Worm (Caenorhabditis elegans) whole organism, L2 larva: ENCODE measurements around the gene pap-1.

Experiments
- C34F6.9 ChIP-seq: fragments of 150-350 bp; optimal IDR thresholded peaks from 2 replicates; lab custom pipeline; 2014; ENCODE audit warnings: missing biosample characterization, missing genetic modification characterization
- F13H6.1 ChIP-seq: sonication (generic microtip); optimal IDR thresholded peaks from 2 replicates; lab custom pipeline; 2016; ENCODE audit warnings: missing genetic modification characterization, missing compliant biosample characterization
- R02D3.7 ChIP-seq: fragments of 150-350 bp; optimal IDR thresholded peaks from 2 replicates; lab custom pipeline; 2014; ENCODE audit warnings: missing biosample characterization, missing genetic modification characterization
- Y55F3AM.14 ChIP-seq: fragments of 200-800 bp; sonication (Bioruptor generic); optimal IDR thresholded peaks from 2 replicates; lab custom pipeline; 2018; ENCODE audit warnings: mild to moderate bottlenecking, missing genetic modification characterization, missing compliant biosample characterization
- ama-1 ChIP-seq: fragments of 150-350 bp; optimal IDR thresholded peaks from 2 replicates; lab custom pipeline; 2018; ENCODE audit warnings: inconsistent platforms
- ceh-16 ChIP-seq: fragments of 150-350 bp; optimal IDR thresholded peaks from 2 replicates; lab custom pipeline; 2014; ENCODE audit warnings: missing biosample characterization, missing genetic modification characterization
- ceh-82 ChIP-seq: fragments of 150-350 bp; optimal IDR thresholded peaks from 2 replicates; lab custom pipeline; 2014; ENCODE audit warnings: missing biosample characterization, missing genetic modification characterization
- crh-2 ChIP-seq: sonication (generic microtip); optimal IDR thresholded peaks from 2 replicates; lab custom pipeline; 2017; ENCODE audit warnings: missing biosample characterization, missing genetic modification characterization
- dmd-4 ChIP-seq: sonication (generic microtip); optimal IDR thresholded peaks from 2 replicates; lab custom pipeline; 2017; ENCODE audit warnings: missing biosample characterization, missing genetic modification characterization
- elt-1 ChIP-seq: fragments of 150-350 bp; optimal IDR thresholded peaks from 2 replicates; lab custom pipeline; 2014; ENCODE audit warnings: missing biosample characterization, missing genetic modification characterization
- fos-1 ChIP-seq: fragments of 150-350 bp; optimal IDR thresholded peaks from 2 replicates; lab custom pipeline; 2014; ENCODE audit warnings: missing biosample characterization, missing genetic modification characterization
- gmeb-1 ChIP-seq: fragments of 150-350 bp; optimal IDR thresholded peaks from 2 replicates; lab custom pipeline; 2014; ENCODE audit warnings: missing biosample characterization, missing genetic modification characterization
- lin-11 ChIP-seq: fragments of 150-350 bp; sonication (generic microtip); optimal IDR thresholded peaks from 2 replicates; lab custom pipeline; 2014; ENCODE audit warnings: missing biosample characterization, missing genetic modification characterization, inconsistent platforms, mixed read lengths
- lsy-2 ChIP-seq, 2 experiments: fragments of 150-350 bp in 1 of 2; sonication (generic microtip) in 1 of 2; optimal IDR thresholded peaks; 2 replicates each; lab custom pipeline; 2014 to 2017; ENCODE audit warnings: missing biosample characterization in 2 of 2, missing genetic modification characterization in 2 of 2
- mab-5 ChIP-seq: fragments of 150-350 bp; optimal IDR thresholded peaks from 2 replicates; lab custom pipeline; 2014; ENCODE audit warnings: missing biosample characterization, missing genetic modification characterization
- mbf-1 ChIP-seq: sonication (generic microtip); optimal IDR thresholded peaks from 2 replicates; lab custom pipeline; 2017; ENCODE audit warnings: missing biosample characterization, missing genetic modification characterization
- mdl-1 ChIP-seq, 2 experiments: fragments of 150-350 bp in 1 of 2; sonication (generic microtip) in 1 of 2; optimal IDR thresholded peaks; 2 replicates each; lab custom pipeline; 2017; ENCODE audit warnings: missing biosample characterization in 2 of 2, missing genetic modification characterization in 2 of 2
- nhr-10 ChIP-seq: sonication (generic microtip); optimal IDR thresholded peaks from 2 replicates; lab custom pipeline; 2017; ENCODE audit warnings: missing biosample characterization, missing genetic modification characterization
- nhr-11 ChIP-seq: fragments of 150-350 bp; optimal IDR thresholded peaks from 2 replicates; lab custom pipeline; 2014; ENCODE audit warnings: missing biosample characterization, missing genetic modification characterization
- nhr-129 ChIP-seq: fragments of 150-350 bp; optimal IDR thresholded peaks from 2 replicates; lab custom pipeline; 2014; ENCODE audit warnings: missing biosample characterization, missing genetic modification characterization
- nhr-21 ChIP-seq: fragments of 150-350 bp; optimal IDR thresholded peaks from 2 replicates; lab custom pipeline; 2014; ENCODE audit warnings: missing biosample characterization, missing genetic modification characterization
- nhr-23 ChIP-seq: fragments of 150-350 bp; optimal IDR thresholded peaks from 2 replicates; lab custom pipeline; 2014; ENCODE audit warnings: missing biosample characterization, missing genetic modification reagents, missing genetic modification characterization
- nhr-237 ChIP-seq: fragments of 150-350 bp; optimal IDR thresholded peaks from 2 replicates; lab custom pipeline; 2014; ENCODE audit warnings: missing biosample characterization, missing genetic modification characterization
- nhr-25 ChIP-seq: fragments of 150-350 bp; sonication (generic microtip); optimal IDR thresholded peaks from 3 replicates; lab custom pipeline; 2014; ENCODE audit warnings: missing biosample characterization, missing genetic modification characterization
- nhr-6 ChIP-seq: fragments of 150-350 bp; optimal IDR thresholded peaks from 2 replicates; lab custom pipeline; 2014; ENCODE audit warnings: missing biosample characterization, missing genetic modification characterization
- nhr-77 ChIP-seq: fragments of 150-350 bp; optimal IDR thresholded peaks from 2 replicates; lab custom pipeline; 2014; ENCODE audit warnings: missing biosample characterization, missing genetic modification characterization
- peb-1 ChIP-seq: fragments of 150-350 bp; optimal IDR thresholded peaks from 2 replicates; lab custom pipeline; 2014; ENCODE audit warnings: missing biosample characterization, missing genetic modification characterization
- sem-4 ChIP-seq: fragments of 150-350 bp; optimal IDR thresholded peaks from 2 replicates; lab custom pipeline; 2014; ENCODE audit warnings: missing biosample characterization, missing genetic modification reagents, missing genetic modification characterization
- skn-1 ChIP-seq: sonication (generic microtip); optimal IDR thresholded peaks from 2 replicates; lab custom pipeline; 2017; ENCODE audit warnings: missing biosample characterization, missing genetic modification characterization
- sma-3 ChIP-seq: sonication (generic microtip); optimal IDR thresholded peaks from 2 replicates; lab custom pipeline; 2016; ENCODE audit warnings: missing genetic modification reagents, missing genetic modification characterization, missing compliant biosample characterization
- sma-9 ChIP-seq, 2 experiments: fragments of 150-350 bp in 1 of 2; sonication (generic microtip) in 1 of 2; optimal IDR thresholded peaks; 2 replicates each; lab custom pipeline; 2014 to 2016; ENCODE audit warnings: missing genetic modification characterization in 2 of 2, mild to moderate bottlenecking in 1 of 2, missing biosample characterization in 1 of 2, missing compliant biosample characterization in 1 of 2, missing genetic modification reagents in 1 of 2, moderate library complexity in 1 of 2
- snpc-4 ChIP-seq: fragments of 150-350 bp; optimal IDR thresholded peaks from 2 replicates; lab custom pipeline; 2014; ENCODE audit warnings: missing biosample characterization, missing genetic modification characterization
- unc-39 ChIP-seq: fragments of 150-350 bp; optimal IDR thresholded peaks from 2 replicates; lab custom pipeline; 2014; ENCODE audit warnings: missing biosample characterization, missing genetic modification characterization
- unc-62 ChIP-seq: fragments of 150-350 bp; optimal IDR thresholded peaks from 2 replicates; lab custom pipeline; 2014; ENCODE audit warnings: missing biosample characterization, missing genetic modification reagents, missing genetic modification characterization
- zag-1 ChIP-seq: fragments of 150-350 bp; optimal IDR thresholded peaks from 2 replicates; lab custom pipeline; 2014; ENCODE audit warnings: missing biosample characterization, missing genetic modification characterization
- ztf-1 ChIP-seq: fragments of 200-800 bp; sonication (Bioruptor generic); conservative IDR thresholded peaks from 2 replicates; pipeline ENCODE4 v1.3.6; 2022; ENCODE audit warnings: missing genetic modification characterization, missing compliant biosample characterization
- ztf-11 ChIP-seq: sonication (generic microtip); optimal IDR thresholded peaks from 2 replicates; lab custom pipeline; 2017; ENCODE audit warnings: missing biosample characterization, missing genetic modification characterization

The pap-1 gene

DNA sequence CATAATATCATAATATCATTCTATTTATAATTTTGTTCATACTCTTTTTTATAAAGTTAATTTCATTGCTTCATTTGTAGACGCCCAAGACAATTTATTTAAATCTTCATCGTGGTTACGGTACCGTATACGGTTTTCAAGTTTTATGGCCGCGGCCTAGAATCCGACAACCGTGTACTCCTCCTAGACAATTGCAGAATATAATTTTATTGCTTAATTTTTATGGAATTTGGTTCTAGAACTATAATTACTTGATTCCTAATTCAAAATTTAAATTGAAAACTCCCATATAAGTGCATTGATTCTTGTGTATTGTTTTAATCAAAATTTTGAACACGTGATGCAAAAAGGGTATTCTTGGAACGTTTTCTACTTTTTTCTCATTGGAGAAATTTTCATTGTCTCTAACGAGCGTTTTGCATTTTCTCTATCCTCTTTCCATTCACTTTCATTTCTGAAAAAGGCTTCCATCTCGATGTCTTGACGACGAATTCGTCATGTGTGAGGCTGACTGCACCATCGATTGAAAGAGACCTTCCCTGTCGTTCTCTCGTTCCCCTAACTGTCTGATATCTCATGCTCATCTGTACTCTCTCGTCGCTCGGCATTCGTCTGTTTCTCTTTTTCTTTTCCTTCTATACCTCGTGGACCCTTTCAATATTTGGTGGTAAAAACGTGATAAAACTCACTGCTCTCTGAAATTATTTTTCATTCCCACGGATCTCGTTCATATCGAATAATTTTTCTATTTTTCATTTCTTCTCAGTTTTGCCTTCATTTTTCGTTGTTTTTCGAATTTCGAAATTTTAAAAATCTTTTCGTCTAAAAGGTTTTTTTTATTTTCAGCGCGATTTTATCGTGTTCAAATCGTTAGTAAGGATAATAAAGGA lies at the start of gene pap-1:
pap-1 (plus strand) TSS at position 840 of the 890 bp plus-strand sequence.
- TF ChIP-seq lsy-2 (tag; optimal IDR thresholded peaks at IDR 0.05; lab: Kevin White, UChicago) (peak in 1 of 2 experiments; percentile 39), nhr-25 (tag; lab: Kevin White, UChicago) (no peak), unc-62 (GFP tag; lab: Kevin White, UChicago) (no peak), F13H6.1 (no peak), nhr-6 (tag; lab: Kevin White, UChicago) (no peak), nhr-237 (tag; lab: Kevin White, UChicago) (no peak), peb-1 (tag; lab: Kevin White, UChicago) (no peak), nhr-77 (tag; lab: Kevin White, UChicago) (no peak), zag-1 (no peak), ceh-82 (tag; lab: Kevin White, UChicago) (no peak), ztf-1 (GFP tag; lab: Robert Waterston, UW) (no peak), fos-1 (tag; lab: Kevin White, UChicago) (peak; percentile 3), sma-9 (GFP tag; optimal IDR thresholded peaks at IDR 0.05; lab: Kevin White, UChicago) (peak; percentile 16), sma-9 (tag; optimal IDR thresholded peaks at IDR 0.05; lab: Kevin White, UChicago) (no peak), gmeb-1 (no peak), nhr-23 (tag; lab: Kevin White, UChicago) (no peak), nhr-129 (tag; lab: Kevin White, UChicago) (peak; percentile 62), nhr-11 (no peak), R02D3.7 (tag; lab: Kevin White, UChicago) (no peak), Y55F3AM.14 (no peak), nhr-10 (tag; lab: Kevin White, UChicago) (no peak), unc-39 (tag; lab: Kevin White, UChicago) (no peak), lin-11 (no peak), sem-4 (tag; lab: Kevin White, UChicago) (no peak), crh-2 (no peak), ztf-11 (no peak), ceh-16 (tag; lab: Kevin White, UChicago) (no peak), mab-5 (no peak), elt-1 (no peak), snpc-4 (tag; lab: Kevin White, UChicago) (no peak), mbf-1 (tag; lab: Kevin White, UChicago) (no peak), C34F6.9 (tag; lab: Kevin White, UChicago) (peak; percentile 50), mdl-1 (tag; optimal IDR thresholded peaks at IDR 0.05; lab: Kevin White, UChicago) (peak in 1 of 2 experiments; percentile 27)

DNA sequence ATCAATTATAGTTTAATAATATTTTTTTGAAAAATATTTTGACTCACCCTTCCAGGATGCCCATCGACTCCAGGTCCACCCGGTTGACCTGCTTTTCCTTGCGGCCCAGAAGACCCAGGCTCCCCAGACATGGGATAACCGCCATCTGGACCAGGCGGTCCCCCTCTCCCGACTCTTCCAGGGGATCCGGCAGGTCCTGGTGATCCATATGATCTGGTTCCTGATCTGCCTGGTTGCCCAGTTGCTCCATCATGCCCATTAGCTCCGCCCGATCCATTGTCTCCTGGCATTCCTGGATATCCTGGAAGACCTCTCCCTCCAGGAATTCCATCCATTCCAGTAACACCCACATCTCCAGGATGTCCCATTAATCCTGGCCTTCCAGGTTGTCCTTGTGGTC lies 48.1 kb upstream of the pap-1 start:
- TF ChIP-seq Y55F3AM.14 = peak; percentile 74
- TF ChIP-seq ceh-16 (tag; lab: Kevin White, UChicago) = no peak
- TF ChIP-seq, all 48 proteins: peak for 1

DNA sequence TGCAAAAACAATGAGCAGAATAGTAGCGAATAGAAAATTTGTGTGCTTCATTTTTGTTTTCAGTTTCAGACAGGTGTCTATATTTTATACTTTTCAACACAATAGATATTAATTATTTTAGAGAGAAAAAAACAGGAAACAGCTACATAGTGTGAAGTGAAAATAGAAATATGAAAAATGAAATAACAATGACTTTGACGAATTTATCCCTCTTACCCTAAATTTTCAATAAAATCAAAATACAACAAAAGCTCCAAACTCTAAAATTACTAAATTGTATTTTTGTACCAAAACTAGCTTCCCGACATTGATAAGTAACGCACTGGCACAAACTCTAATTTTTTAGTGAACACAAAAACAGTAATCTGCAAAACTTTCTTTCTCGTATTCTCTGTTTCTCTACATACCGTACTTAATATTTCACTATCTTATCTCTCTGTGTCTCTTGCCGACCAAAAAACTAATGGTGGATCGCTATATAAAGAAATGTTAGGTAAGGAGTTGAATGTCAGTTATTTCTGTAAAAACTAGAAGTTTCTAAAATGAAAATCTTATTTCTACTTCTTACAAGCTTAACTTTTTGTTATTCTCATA lies 46.5 kb upstream of the pap-1 start, which contains the start of the genes col-151 and ugt-1:
col-151 (minus strand) TSS at position 51 of the 594 bp plus-strand sequence.
ugt-1 (plus strand) TSS at position 491 of the 594 bp plus-strand sequence.
- TF ChIP-seq crh-2 (no peak), fos-1 (tag; lab: Kevin White, UChicago) (peak; percentile 25)

DNA sequence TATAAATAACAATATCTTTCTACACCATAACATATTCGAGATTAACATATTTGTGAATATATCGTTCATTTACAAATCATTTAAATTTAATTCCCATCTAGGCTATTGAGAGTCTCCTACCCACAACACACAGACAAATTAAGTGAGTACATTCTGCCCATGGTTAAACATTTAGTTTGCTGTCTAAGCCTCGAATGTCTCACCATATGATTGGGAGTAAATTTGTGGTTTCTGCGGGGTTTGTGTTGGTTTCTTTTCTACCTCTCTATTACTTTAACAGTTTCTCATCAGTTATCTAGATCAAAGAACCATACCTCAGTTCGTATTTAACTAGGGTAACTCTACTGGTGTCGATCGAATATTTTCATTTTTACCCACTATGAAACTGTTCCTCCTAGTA lies 43.3 kb upstream of the pap-1 start, which contains the start of gene ugt-2:
ugt-2 (plus strand) TSS at position 371 of the 400 bp plus-strand sequence.
- no peak for TF ChIP-seq mdl-1 (tag; optimal IDR thresholded peaks at IDR 0.05; lab: Kevin White, UChicago)
- TF ChIP-seq peb-1 (tag; lab: Kevin White, UChicago) = no peak
- TF ChIP-seq sem-4 (tag; lab: Kevin White, UChicago) = no peak
- TF ChIP-seq ama-1 (lab: Kevin White, UChicago) = no peak
- TF ChIP-seq sma-3 = no peak
- TF ChIP-seq sma-9 (GFP tag; optimal IDR thresholded peaks at IDR 0.05; lab: Kevin White, UChicago) = peak; percentile 53
- TF ChIP-seq sma-9 (tag; optimal IDR thresholded peaks at IDR 0.05; lab: Kevin White, UChicago) = no peak
- TF ChIP-seq nhr-21 (tag; lab: Kevin White, UChicago) = no peak
- no peak for TF ChIP-seq skn-1 (tag; lab: Kevin White, UChicago)
- TF ChIP-seq mbf-1 (tag; lab: Kevin White, UChicago) = no peak
- TF ChIP-seq crh-2 = peak; percentile 14
- no peak for TF ChIP-seq Y55F3AM.14
- TF ChIP-seq nhr-129 (tag; lab: Kevin White, UChicago) = peak; percentile 29
- TF ChIP-seq lsy-2 (tag; optimal IDR thresholded peaks at IDR 0.05; lab: Kevin White, UChicago) = no peak
- TF ChIP-seq fos-1 (tag; lab: Kevin White, UChicago) = peak; percentile 41
- no peak for TF ChIP-seq dmd-4 (tag; lab: Kevin White, UChicago)
- no peak for TF ChIP-seq nhr-6 (tag; lab: Kevin White, UChicago)
- TF ChIP-seq lin-11 = no peak
- TF ChIP-seq elt-1 = no peak
- TF ChIP-seq ztf-11 = no peak
